Fruit fly (Drosophila melanogaster) Kc167 (cell line): ENCODE results near the gene Spase12.

ENCODE experiments used
- Myc ChIP-seq: fragments of >200 bp; optimal IDR thresholded peaks from 2 replicates; lab custom pipeline; 2017; ENCODE audit warnings: missing external identifiers
- Sin3A ChIP-seq: fragments of >200 bp; optimal IDR thresholded peaks from 2 replicates; lab custom pipeline; 2018; ENCODE audit warnings: missing external identifiers
- h ChIP-seq: fragments of >200 bp; optimal IDR thresholded peaks from 3 replicates; lab custom pipeline; 2018; ENCODE audit warnings: missing external identifiers
- insv ChIP-seq: fragments of >200 bp; optimal IDR thresholded peaks from 3 replicates; lab custom pipeline; 2018; ENCODE audit warnings: missing external identifiers
- psq ChIP-seq: fragments of >200 bp; optimal IDR thresholded peaks from 2 replicates; lab custom pipeline; 2017; ENCODE audit warnings: missing external identifiers
- ttk ChIP-seq: sonication (Bioruptor generic); optimal IDR thresholded peaks from 2 replicates; lab custom pipeline; 2017; ENCODE audit warnings: missing external identifiers

The Spase12 gene

dm6 chr3R:29490912-29491311 is at the start of gene Spase12:
TSS of gene Spase12 (minus strand) at chr3R:29491150.
- no peak for TF ChIP-seq Sin3A (lab: Kevin White, UChicago)
- TF ChIP-seq ttk (lab: Kevin White, UChicago): no peak
- TF ChIP-seq insv (lab: Kevin White, UChicago): no peak
- TF ChIP-seq psq: no peak
- TF ChIP-seq h (lab: Kevin White, UChicago): no peak
- TF ChIP-seq Myc (lab: Kevin White, UChicago): no peak

- TF ChIP-seq ttk (lab: Kevin White, UChicago): no peak
- TF ChIP-seq Myc (lab: Kevin White, UChicago): no peak
- TF ChIP-seq insv (lab: Kevin White, UChicago): no peak
- TF ChIP-seq h (lab: Kevin White, UChicago): no peak
- no peak for TF ChIP-seq psq
- no peak for TF ChIP-seq Sin3A (lab: Kevin White, UChicago)
Measured at dm6 chr3R:29538436-29538835, 47.5 kb upstream of the Spase12 start.

- TF ChIP-seq psq (no peak), insv (lab: Kevin White, UChicago) (no peak), Sin3A (lab: Kevin White, UChicago) (no peak), Myc (lab: Kevin White, UChicago) (no peak), ttk (lab: Kevin White, UChicago) (no peak), h (lab: Kevin White, UChicago) (no peak)
Measured at dm6 chr3R:29526565-29526964, 35.6 kb upstream of the Spase12 start.

dm6 chr3R:29523978-29524775 is 33.2 kb upstream of the Spase12 start:
- TF ChIP-seq psq (no peak), insv (lab: Kevin White, UChicago) (no peak), ttk (lab: Kevin White, UChicago) (no peak), Myc (lab: Kevin White, UChicago) (no peak), h (lab: Kevin White, UChicago) (no peak), Sin3A (lab: Kevin White, UChicago) (no peak)

dm6 chr3R:29522164-29522563 is 31.2 kb upstream of the Spase12 start:
- TF ChIP-seq psq (no peak), h (lab: Kevin White, UChicago) (no peak), ttk (lab: Kevin White, UChicago) (no peak), insv (lab: Kevin White, UChicago) (no peak), Myc (lab: Kevin White, UChicago) (no peak), Sin3A (lab: Kevin White, UChicago) (no peak)

- TF ChIP-seq Sin3A (lab: Kevin White, UChicago): no peak
- no peak for TF ChIP-seq h (lab: Kevin White, UChicago)
- no peak for TF ChIP-seq ttk (lab: Kevin White, UChicago)
- TF ChIP-seq Myc (lab: Kevin White, UChicago): no peak
- TF ChIP-seq insv (lab: Kevin White, UChicago): no peak
- TF ChIP-seq psq: no peak
Measured at dm6 chr3R:29520215-29520614, 29.3 kb upstream of the Spase12 start.

- no peak for TF ChIP-seq Sin3A (lab: Kevin White, UChicago)
- TF ChIP-seq psq: no peak
- no peak for TF ChIP-seq insv (lab: Kevin White, UChicago)
- TF ChIP-seq h (lab: Kevin White, UChicago): no peak
- no peak for TF ChIP-seq ttk (lab: Kevin White, UChicago)
- no peak for TF ChIP-seq Myc (lab: Kevin White, UChicago)
Measured at dm6 chr3R:29519332-29519731, 28.4 kb upstream of the Spase12 start.

- no peak for TF ChIP-seq Sin3A (lab: Kevin White, UChicago)
- TF ChIP-seq Myc (lab: Kevin White, UChicago): no peak
- TF ChIP-seq psq: no peak
- no peak for TF ChIP-seq insv (lab: Kevin White, UChicago)
- no peak for TF ChIP-seq ttk (lab: Kevin White, UChicago)
- no peak for TF ChIP-seq h (lab: Kevin White, UChicago)
Measured at dm6 chr3R:29518498-29518897, 27.5 kb upstream of the Spase12 start.

dm6 chr3R:29517923-29518322 is 27.0 kb upstream of the Spase12 start:
- TF ChIP-seq h (lab: Kevin White, UChicago) (no peak), Sin3A (lab: Kevin White, UChicago) (no peak), psq (no peak), Myc (lab: Kevin White, UChicago) (no peak), ttk (lab: Kevin White, UChicago) (no peak), insv (lab: Kevin White, UChicago) (no peak)

- TF ChIP-seq insv (lab: Kevin White, UChicago): no peak
- no peak for TF ChIP-seq psq
- no peak for TF ChIP-seq Myc (lab: Kevin White, UChicago)
- no peak for TF ChIP-seq ttk (lab: Kevin White, UChicago)
- TF ChIP-seq Sin3A (lab: Kevin White, UChicago): no peak
Measured at dm6 chr3R:29516766-29517165, 25.8 kb upstream of the Spase12 start.

dm6 chr3R:29515417-29515816 is 24.5 kb upstream of the Spase12 start, which contains the start of gene ND-20L:
TSS of gene ND-20L (plus strand) at chr3R:29515717.
- TF ChIP-seq Sin3A (lab: Kevin White, UChicago): no peak
